Fruit fly (Drosophila melanogaster): ENCODE measurements around the gene CG43861.

DNA sequence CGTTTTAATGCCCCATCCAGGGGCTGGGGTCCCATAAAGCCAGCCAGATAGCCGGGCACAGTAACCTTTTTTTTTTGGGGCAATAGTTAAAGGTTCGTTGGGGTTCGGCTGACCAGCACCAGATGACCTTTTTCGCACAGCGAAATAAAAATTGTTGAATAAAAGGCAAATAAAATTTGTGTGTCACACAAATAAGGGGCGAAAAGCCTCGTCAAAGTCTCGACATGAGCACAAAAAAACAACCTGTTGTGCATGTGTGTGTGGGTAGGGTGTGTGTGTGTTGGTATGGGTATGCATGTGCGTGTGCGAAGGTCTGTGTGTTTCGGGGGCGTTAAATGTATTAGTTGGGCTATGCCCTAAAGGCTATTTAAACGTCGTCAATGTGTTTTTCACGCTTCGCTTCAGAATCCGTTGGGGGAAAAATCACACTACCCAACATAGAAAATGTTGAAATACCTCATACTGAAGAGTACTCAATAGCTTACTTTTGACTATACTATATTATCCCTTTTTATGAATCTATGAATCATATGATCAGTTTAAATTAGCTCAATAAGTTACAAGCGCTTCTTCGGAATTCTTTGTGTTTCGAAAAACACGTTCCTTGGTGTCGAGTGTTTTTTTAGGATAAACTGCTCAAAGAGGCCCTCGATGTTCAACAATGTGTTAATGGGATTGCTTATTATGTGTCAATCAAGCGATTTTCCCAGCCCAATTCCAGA lies 34.3 kb upstream of the CG43861 start:
- TF ChIP-seq Mnt (GFP tag; optimal IDR thresholded peaks at IDR 0.05): no peak
- TF ChIP-seq tj (GFP tag; optimal IDR thresholded peaks at IDR 0.05): no peak
- TF ChIP-seq Crg-1 (GFP tag; optimal IDR thresholded peaks at IDR 0.05): no peak
- no peak for TF ChIP-seq Clk (GFP tag; optimal IDR thresholded peaks at IDR 0.05)
- TF ChIP-seq CG11617 (GFP tag; optimal IDR thresholded peaks at IDR 0.05): no peak
- no peak for TF ChIP-seq CG7101 (tag; optimal IDR thresholded peaks at IDR 0.05)
- no peak for TF ChIP-seq CG14711 (tag; optimal IDR thresholded peaks at IDR 0.05)
- no peak for TF ChIP-seq pad (GFP tag; optimal IDR thresholded peaks at IDR 0.05)
- no peak for TF ChIP-seq CG5204 (GFP tag; optimal IDR thresholded peaks at IDR 0.05)
- no peak for TF ChIP-seq CG12768 (GFP tag; optimal IDR thresholded peaks at IDR 0.05)
- TF ChIP-seq CG33017 (tag; optimal IDR thresholded peaks at IDR 0.05): no peak
- TF ChIP-seq Hr96 (GFP tag; optimal IDR thresholded peaks at IDR 0.05): no peak
- no peak for TF ChIP-seq CG1620 (GFP tag; optimal IDR thresholded peaks at IDR 0.05)
- TF ChIP-seq ovo (GFP tag; optimal IDR thresholded peaks at IDR 0.05): no peak

Measured in whole organism, adult.